Fruit fly (Drosophila melanogaster) whole organism, embryonic: ENCODE data around the gene cold.

ENCODE experiments used
- CG17359 ChIP-seq: fragments of 200-800 bp; sonication (Bioruptor generic); optimal IDR thresholded peaks from 3 replicates; lab custom pipeline; 2018; ENCODE audit warnings: missing biosample characterization, mild to moderate bottlenecking, missing genetic modification characterization, moderate library complexity
- CG8944 ChIP-seq: fragments of 200-800 bp; sonication (Bioruptor generic); optimal IDR thresholded peaks from 3 replicates; lab custom pipeline; 2016; ENCODE audit warnings: missing biosample characterization, missing genetic modification characterization
- CHES-1-like ChIP-seq: fragments of 200-800 bp; sonication (Bioruptor generic); optimal IDR thresholded peaks from 2 replicates; lab custom pipeline; 2016; ENCODE audit warnings: missing biosample characterization, missing genetic modification characterization
- Rfx ChIP-seq: fragments of 200-800 bp; sonication (Bioruptor generic); IDR thresholded peaks from 2 replicates; pipeline ENCODE4 v1.3.6; 2022; ENCODE audit warnings: missing biosample characterization, missing genetic modification characterization
- Rx ChIP-seq: fragments of 200-800 bp; sonication (Bioruptor generic); IDR thresholded peaks from 2 replicates; pipeline ENCODE4 v1.3.6; 2022; ENCODE audit warnings: missing biosample characterization, missing genetic modification characterization
- wor ChIP-seq: fragments of 200-800 bp; sonication (Bioruptor generic); IDR thresholded peaks from 2 replicates; pipeline ENCODE4 v1.3.6; 2022; ENCODE audit warnings: missing biosample characterization, missing genetic modification characterization

- TF ChIP-seq CHES-1-like (GFP tag; lab: Kevin White, UChicago) (no peak), Rx (no peak), Rfx (peak; percentile 47; the same call in 1 of the 2 replicates), CG8944 (GFP tag; lab: Kevin White, UChicago) (no peak), wor (GFP tag; lab: Robert Waterston, UW) (no peak), CG17359 (no peak)
Measured at dm6 chr2L:540572-541210, 33.4 kb upstream of the cold start.
